Worm (Caenorhabditis elegans) whole organism, late embryonic: Measurements from ENCODE around the gene ZK380.6.

Experiments used
- C08G9.2 ChIP-seq: sonication (generic microtip); optimal IDR thresholded peaks from 2 replicates; lab custom pipeline; 2016; ENCODE audit warnings: mild to moderate bottlenecking, missing genetic modification characterization, moderate library complexity, missing compliant biosample characterization
- C38D4.7 ChIP-seq: fragments of 200-800 bp; sonication (Bioruptor generic); optimal IDR thresholded peaks from 2 replicates; lab custom pipeline; 2018; ENCODE audit warnings: mild to moderate bottlenecking, missing genetic modification characterization, moderate library complexity, missing compliant biosample characterization
- F13H6.1 ChIP-seq: sonication (generic microtip); optimal IDR thresholded peaks from 2 replicates; lab custom pipeline; 2016; ENCODE audit warnings: missing genetic modification characterization, missing compliant biosample characterization
- K02D7.2 ChIP-seq: sonication (generic microtip); optimal IDR thresholded peaks from 2 replicates; lab custom pipeline; 2017; ENCODE audit warnings: mild to moderate bottlenecking, missing genetic modification characterization, missing compliant biosample characterization
- K09A11.1 ChIP-seq: sonication (generic microtip); optimal IDR thresholded peaks from 2 replicates; lab custom pipeline; 2017; ENCODE audit warnings: antibody characterized with exemption, mild to moderate bottlenecking, missing genetic modification characterization, missing compliant biosample characterization; ENCODE audit not compliant: insufficient read depth
- T23F11.4 ChIP-seq: fragments of 200-800 bp; sonication (Bioruptor generic); optimal IDR thresholded peaks from 2 replicates; lab custom pipeline; 2018; ENCODE audit warnings: mild to moderate bottlenecking, missing genetic modification characterization, missing compliant biosample characterization
- Y22D7AL.16 ChIP-seq: sonication (generic microtip); optimal IDR thresholded peaks from 2 replicates; lab custom pipeline; 2016; ENCODE audit warnings: missing genetic modification characterization, missing compliant biosample characterization
- ceh-14 ChIP-seq: sonication (generic microtip); optimal IDR thresholded peaks from 2 replicates; lab custom pipeline; 2016; ENCODE audit warnings: missing genotype, missing genetic modification characterization, missing compliant biosample characterization
- ceh-18 ChIP-seq: sonication (generic microtip); optimal IDR thresholded peaks from 2 replicates; lab custom pipeline; 2016; ENCODE audit warnings: missing genetic modification characterization, missing compliant biosample characterization
- ceh-22 ChIP-seq: sonication (generic microtip); optimal IDR thresholded peaks from 2 replicates; lab custom pipeline; 2017; ENCODE audit warnings: missing biosample characterization, missing genetic modification characterization
- ceh-24 ChIP-seq: sonication (generic microtip); optimal IDR thresholded peaks from 2 replicates; lab custom pipeline; 2016; ENCODE audit warnings: mild to moderate bottlenecking, missing genetic modification characterization, missing compliant biosample characterization
- ceh-30 ChIP-seq: fragments of 150-350 bp; optimal IDR thresholded peaks from 2 replicates; lab custom pipeline; 2014; ENCODE audit warnings: missing biosample characterization, missing genetic modification characterization
- ceh-31 ChIP-seq: sonication (generic microtip); optimal IDR thresholded peaks from 2 replicates; lab custom pipeline; 2016; ENCODE audit warnings: missing genetic modification characterization, missing compliant biosample characterization
- ceh-34 ChIP-seq: sonication (generic microtip); optimal IDR thresholded peaks from 2 replicates; lab custom pipeline; 2016; ENCODE audit warnings: mild to moderate bottlenecking, missing genetic modification characterization, missing compliant biosample characterization
- ceh-45 ChIP-seq: fragments of 200-800 bp; sonication (Bioruptor generic); IDR thresholded peaks from 2 replicates; pipeline ENCODE4 v1.3.6; 2022; ENCODE audit warnings: missing genetic modification reagents, missing genetic modification characterization, missing compliant biosample characterization
- ceh-48 ChIP-seq: sonication (generic microtip); optimal IDR thresholded peaks from 2 replicates; lab custom pipeline; 2016; ENCODE audit warnings: missing genetic modification characterization, inconsistent platforms, missing compliant biosample characterization
- ceh-6 ChIP-seq: fragments of 200-800 bp; sonication (Bioruptor generic); optimal IDR thresholded peaks from 2 replicates; lab custom pipeline; 2018; ENCODE audit warnings: mild to moderate bottlenecking, missing genetic modification characterization, missing compliant biosample characterization
- elt-2 ChIP-seq: sonication (generic microtip); optimal IDR thresholded peaks from 2 replicates; lab custom pipeline; 2016; ENCODE audit warnings: missing genetic modification reagents, missing genetic modification characterization, missing compliant biosample characterization
- elt-4 ChIP-seq: sonication (generic microtip); optimal IDR thresholded peaks from 2 replicates; lab custom pipeline; 2016; ENCODE audit warnings: missing genetic modification characterization, missing compliant biosample characterization
- ets-4 ChIP-seq: sonication (generic microtip); optimal IDR thresholded peaks from 2 replicates; lab custom pipeline; 2016; ENCODE audit warnings: missing genetic modification characterization, missing compliant biosample characterization
- eyg-1 ChIP-seq: sonication (generic microtip); optimal IDR thresholded peaks from 2 replicates; lab custom pipeline; 2016; ENCODE audit warnings: missing genotype, missing genetic modification characterization, missing compliant biosample characterization
- fax-1 ChIP-seq: sonication (generic microtip); optimal IDR thresholded peaks from 2 replicates; lab custom pipeline; 2016; ENCODE audit warnings: missing genotype, missing genetic modification characterization, missing compliant biosample characterization
- fkh-10 ChIP-seq: fragments of 150-350 bp; optimal IDR thresholded peaks from 2 replicates; lab custom pipeline; 2014; ENCODE audit warnings: missing biosample characterization, missing genetic modification reagents, missing genetic modification characterization
- hlh-13 ChIP-seq: fragments of 200-800 bp; sonication (Bioruptor generic); optimal IDR thresholded peaks from 2 replicates; lab custom pipeline; 2018; ENCODE audit warnings: mild to moderate bottlenecking, missing genetic modification characterization, missing compliant biosample characterization
- hlh-8 ChIP-seq: sonication (generic microtip); optimal IDR thresholded peaks from 2 replicates; lab custom pipeline; 2016; ENCODE audit warnings: missing genotype, missing genetic modification characterization, missing compliant biosample characterization
- lim-6 ChIP-seq: sonication (generic microtip); optimal IDR thresholded peaks from 2 replicates; lab custom pipeline; 2016; ENCODE audit warnings: missing genetic modification characterization, missing compliant biosample characterization
- madf-2 ChIP-seq: sonication (generic microtip); optimal IDR thresholded peaks from 2 replicates; lab custom pipeline; 2017; ENCODE audit warnings: missing genetic modification characterization, missing compliant biosample characterization
- nhr-11 ChIP-seq: fragments of 150-350 bp; optimal IDR thresholded peaks from 2 replicates; lab custom pipeline; 2014; ENCODE audit warnings: missing biosample characterization, missing genetic modification characterization
- npax-4 ChIP-seq: sonication (generic microtip); optimal IDR thresholded peaks from 2 replicates; lab custom pipeline; 2016; ENCODE audit warnings: missing genetic modification characterization, missing compliant biosample characterization
- pat-9 ChIP-seq: fragments of 200-800 bp; sonication (Bioruptor generic); optimal IDR thresholded peaks from 2 replicates; lab custom pipeline; 2018; ENCODE audit warnings: mild to moderate bottlenecking, missing genetic modification characterization, moderate library complexity, missing compliant biosample characterization
- pha-4 ChIP-seq: fragments of 150-350 bp; optimal IDR thresholded peaks from 2 replicates; lab custom pipeline; 2018; ENCODE audit warnings: missing biosample characterization, missing genetic modification reagents, missing genetic modification characterization
- pqm-1 ChIP-seq: sonication (generic microtip); optimal IDR thresholded peaks from 2 replicates; lab custom pipeline; 2016; ENCODE audit warnings: missing genetic modification characterization, missing compliant biosample characterization
- pros-1 ChIP-seq: fragments of 150-350 bp; optimal IDR thresholded peaks from 2 replicates; lab custom pipeline; 2014; ENCODE audit warnings: missing biosample characterization, missing genetic modification reagents, missing genetic modification characterization
- sdc-2 ChIP-seq: sonication (generic microtip); optimal IDR thresholded peaks from 2 replicates; lab custom pipeline; 2016; ENCODE audit warnings: missing genotype, missing genetic modification characterization, missing compliant biosample characterization
- sox-2 ChIP-seq: fragments of 200-800 bp; sonication (Bioruptor generic); IDR thresholded peaks from 2 replicates; pipeline ENCODE4 v1.3.6; 2022; ENCODE audit warnings: missing genetic modification reagents, missing genetic modification characterization, missing compliant biosample characterization
- sox-4 ChIP-seq: sonication (generic microtip); optimal IDR thresholded peaks from 2 replicates; lab custom pipeline; 2017; ENCODE audit warnings: mild to moderate bottlenecking, missing genetic modification characterization, inconsistent platforms, missing compliant biosample characterization
- tbx-2 ChIP-seq: sonication (generic microtip); optimal IDR thresholded peaks from 2 replicates; lab custom pipeline; 2016; ENCODE audit warnings: missing genetic modification characterization, missing compliant biosample characterization
- tbx-7 ChIP-seq: sonication (generic microtip); optimal IDR thresholded peaks from 2 replicates; lab custom pipeline; 2016; ENCODE audit warnings: missing genotype, missing genetic modification characterization, missing compliant biosample characterization
- unc-3 ChIP-seq, 2 experiments: fragments of 200-800 bp in 1 of 2; sonication (Bioruptor generic) in 1 of 2; sonication (generic microtip) in 1 of 2; conservative IDR thresholded peaks in 1 of 2; optimal IDR thresholded peaks in 1 of 2; 2 replicates each; pipeline versions ENCODE4 v1.3.6 to Lab custom; 2016 to 2022; ENCODE audit warnings: missing compliant biosample characterization in 2 of 2, missing genetic modification characterization in 2 of 2, missing genetic modification reagents in 1 of 2

Gene ZK380.6

ce11 chrX:1627013-1627412 lies 27.2 kb upstream of the ZK380.6 start (continued):
- TF ChIP-seq eyg-1 (tag; lab: Kevin White, UChicago) (no peak), pros-1 (tag; lab: Kevin White, UChicago) (peak; percentile 63), K02D7.2 (tag; lab: Kevin White, UChicago) (peak; percentile 6), hlh-8 (tag; lab: Kevin White, UChicago) (peak; percentile 37), ceh-18 (tag; lab: Kevin White, UChicago) (peak; percentile 97), sox-4 (tag; lab: Kevin White, UChicago) (peak; percentile 67), C38D4.7 (GFP tag; lab: Kevin White, UChicago) (no peak), ceh-30 (tag; lab: Kevin White, UChicago) (peak; percentile 80), tbx-2 (tag; lab: Kevin White, UChicago) (peak; percentile 85), unc-3 (GFP tag; conservative IDR thresholded peaks at IDR 0.05; lab: Robert Waterston, UW) (0 out of 2 replicates have a peak, but pooled peaks have one; percentile 46), unc-3 (tag; optimal IDR thresholded peaks at IDR 0.05; lab: Kevin White, UChicago) (peak; percentile 55), ceh-48 (peak; percentile 94), ceh-45 (GFP tag; lab: Robert Waterston, UW) (0 out of 2 replicates have a peak, but pooled peaks have one; percentile 28), ets-4 (peak; percentile 45), ceh-6 (no peak), ceh-22 (tag; lab: Kevin White, UChicago) (no peak), C08G9.2 (tag; lab: Kevin White, UChicago) (no peak), fkh-10 (GFP tag; lab: Kevin White, UChicago) (no peak), pha-4 (tag; lab: Kevin White, UChicago) (no peak), fax-1 (tag; lab: Kevin White, UChicago) (peak; percentile 33), pat-9 (peak; percentile 16), K09A11.1 (tag; lab: Kevin White, UChicago) (peak; percentile 62), F13H6.1 (tag; lab: Kevin White, UChicago) (peak; percentile 22), ceh-24 (no peak), tbx-7 (tag; lab: Kevin White, UChicago) (no peak), sdc-2 (peak; percentile 99), ceh-34 (tag; lab: Kevin White, UChicago) (peak; percentile 77), npax-4 (tag; lab: Kevin White, UChicago) (no peak), T23F11.4 (GFP tag; lab: Kevin White, UChicago) (peak; percentile 24), pqm-1 (tag; lab: Kevin White, UChicago) (peak; percentile 56), Y22D7AL.16 (tag; lab: Kevin White, UChicago) (no peak), elt-4 (tag; lab: Kevin White, UChicago) (no peak), madf-2 (tag; lab: Kevin White, UChicago) (peak; percentile 55)

- no peak for TF ChIP-seq hlh-13 (GFP tag; lab: Kevin White, UChicago)
- no peak for TF ChIP-seq ceh-30 (tag; lab: Kevin White, UChicago)
- no peak for TF ChIP-seq ceh-14 (tag; lab: Kevin White, UChicago)
- no peak for TF ChIP-seq ceh-31 (tag; lab: Kevin White, UChicago)
- TF ChIP-seq K02D7.2 (tag; lab: Kevin White, UChicago): no peak
- TF ChIP-seq unc-3 (GFP tag; conservative IDR thresholded peaks at IDR 0.05; lab: Robert Waterston, UW): no peak
- no peak for TF ChIP-seq unc-3 (tag; optimal IDR thresholded peaks at IDR 0.05; lab: Kevin White, UChicago)
- no peak for TF ChIP-seq npax-4 (tag; lab: Kevin White, UChicago)
- no peak for TF ChIP-seq pat-9
- no peak for TF ChIP-seq elt-2
- TF ChIP-seq nhr-11: no peak
- no peak for TF ChIP-seq lim-6 (tag; lab: Kevin White, UChicago)
- TF ChIP-seq pqm-1 (tag; lab: Kevin White, UChicago): no peak
- TF ChIP-seq ceh-6: no peak
- no peak for TF ChIP-seq sox-2 (GFP tag; lab: Robert Waterston, UW)
- TF ChIP-seq elt-4 (tag; lab: Kevin White, UChicago): no peak
These were observed 26.4 kb upstream of the ZK380.6 start, which contains the start of gene fbxb-58 for ce11 chrX:1627837-1628236. fbxb-58 (plus strand) TSS chrX:1628137.
